Worm (Caenorhabditis elegans) whole organism, L4/young adult: Measurements from ENCODE around the gene srh-56.

Experiments used
- W03F9.2 ChIP-seq: fragments of 150-350 bp; optimal IDR thresholded peaks from 2 replicates; lab custom pipeline; 2014; ENCODE audit warnings: missing biosample characterization, missing genetic modification characterization
- dao-5 ChIP-seq: sonication (generic microtip); optimal IDR thresholded peaks from 2 replicates; lab custom pipeline; 2016; ENCODE audit warnings: missing genotype, missing genetic modification characterization, moderate library complexity, missing compliant biosample characterization
- him-1 ChIP-seq: sonication (generic microtip); optimal IDR thresholded peaks from 2 replicates; lab custom pipeline; 2016; ENCODE audit warnings: missing genotype, missing genetic modification reagents, missing genetic modification characterization, missing compliant biosample characterization

ce11 chrV:2809443-2809842 is 37.8 kb downstream of the srh-56 start:
- TF ChIP-seq him-1 (tag; lab: Kevin White, UChicago), result no peak
- no peak for TF ChIP-seq W03F9.2 (tag; lab: Kevin White, UChicago)
- TF ChIP-seq dao-5 (tag; lab: Kevin White, UChicago), result no peak
